Worm (Caenorhabditis elegans): Measurements from ENCODE around the gene M02B7.2.

DNA sequence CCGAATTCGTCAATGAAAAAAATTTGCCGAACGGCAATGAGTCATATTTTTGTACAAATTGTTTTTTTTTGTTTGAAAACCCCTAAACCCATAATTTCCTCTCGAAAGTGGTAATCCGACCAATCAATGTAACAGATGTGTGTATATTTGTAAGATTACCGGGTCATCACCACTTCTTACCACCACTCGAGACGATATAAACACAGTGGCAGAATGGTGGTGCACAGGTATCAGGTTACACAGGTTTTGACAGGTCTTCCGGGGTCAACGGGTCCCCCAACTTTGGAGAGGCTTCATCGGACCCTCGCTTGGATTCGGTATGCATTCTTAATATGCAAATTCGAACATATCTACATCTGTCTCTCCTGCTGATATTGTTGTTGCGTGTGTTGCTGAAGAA is 35.3 kb downstream of the M02B7.2 start:
- TF ChIP-seq lin-11 (tag; optimal IDR thresholded peaks at IDR 0.05) (no peak), C08G9.2 (tag; optimal IDR thresholded peaks at IDR 0.05) (no peak), unc-42 (tag; optimal IDR thresholded peaks at IDR 0.05) (no peak), nhr-11 (tag; optimal IDR thresholded peaks at IDR 0.05) (no peak)
